Worm (Caenorhabditis elegans) whole organism, L4 larva: Measurements from ENCODE around the gene C24H10.4.

Experiments used
- lin-13 ChIP-seq: fragments of 150-350 bp; optimal IDR thresholded peaks from 2 replicates; lab custom pipeline; 2014; ENCODE audit warnings: missing biosample characterization, missing genetic modification reagents, missing genetic modification characterization
- nhr-10 ChIP-seq: fragments of 150-350 bp; optimal IDR thresholded peaks from 2 replicates; lab custom pipeline; 2014; ENCODE audit warnings: missing biosample characterization, missing genetic modification characterization
- nhr-11 ChIP-seq: fragments of 150-350 bp; optimal IDR thresholded peaks from 2 replicates; lab custom pipeline; 2014; ENCODE audit warnings: missing biosample characterization, missing genetic modification characterization
- nhr-237 ChIP-seq: sonication (generic microtip); optimal IDR thresholded peaks from 2 replicates; lab custom pipeline; 2017; ENCODE audit warnings: missing biosample characterization, missing genetic modification characterization
- nhr-77 ChIP-seq: fragments of 150-350 bp; optimal IDR thresholded peaks from 2 replicates; lab custom pipeline; 2014; ENCODE audit warnings: missing biosample characterization, missing genetic modification characterization
- snpc-4 ChIP-seq: fragments of 150-350 bp; optimal IDR thresholded peaks from 2 replicates; lab custom pipeline; 2014; ENCODE audit warnings: missing biosample characterization, missing genetic modification characterization
- unc-62 ChIP-seq, 3 experiments: fragments of 150-350 bp in 1 of 3; sonication (generic microtip); optimal IDR thresholded peaks in 2 of 3; peaks in 1 of 3; 1 replicate in 1 of 3; 2 replicates in 2 of 3; lab custom pipeline; 2014 to 2017; ENCODE audit warnings: missing biosample characterization in 3 of 3, missing genetic modification characterization in 3 of 3, missing genetic modification reagents in 3 of 3, missing genotype in 1 of 3

- TF ChIP-seq nhr-237 (no peak), nhr-11 (tag; lab: Kevin White, UChicago) (no peak), lin-13 (GFP tag; lab: Kevin White, UChicago) (no peak), snpc-4 (tag; lab: Kevin White, UChicago) (no peak), nhr-10 (no peak), unc-62 (GFP tag; optimal IDR thresholded peaks at IDR 0.05 in 1 of 2; lab: Kevin White, UChicago) (no peak), unc-62 (tag; optimal IDR thresholded peaks at IDR 0.05; lab: Kevin White, UChicago) (no peak), nhr-77 (tag; lab: Kevin White, UChicago) (no peak)
Observed at ce11 chrX:5105703-5106102, 46.6 kb upstream of the C24H10.4 start.
